Fruit fly (Drosophila melanogaster) whole organism, embryonic: Measurements from ENCODE around the gene Or83a.
A peak's percentile ranks its signal among the peaks of the same experiment; 100 is the strongest.

Experiments used
- Atf3 ChIP-seq: fragments of 200-800 bp; sonication (Bioruptor generic); optimal IDR thresholded peaks from 3 replicates; lab custom pipeline; 2016; ENCODE audit warnings: missing biosample characterization, missing genetic modification characterization
- CG10274 ChIP-seq: fragments of 200-800 bp; sonication (Bioruptor generic); optimal IDR thresholded peaks from 3 replicates; lab custom pipeline; 2017; ENCODE audit warnings: missing biosample characterization, mild to moderate bottlenecking, missing genetic modification characterization
- CG11247 ChIP-seq: fragments of 200-800 bp; sonication (Bioruptor generic); IDR thresholded peaks from 2 replicates; pipeline ENCODE4 v1.3.6; 2022; ENCODE audit warnings: missing biosample characterization, missing genetic modification characterization
- CG12104 ChIP-seq: fragments of 200-800 bp; sonication (Bioruptor generic); optimal IDR thresholded peaks from 3 replicates; lab custom pipeline; 2016; ENCODE audit warnings: missing biosample characterization, missing genetic modification characterization
- CG12155 ChIP-seq: fragments of 200-800 bp; sonication (Bioruptor generic); optimal IDR thresholded peaks from 3 replicates; lab custom pipeline; 2016; ENCODE audit warnings: missing biosample characterization, missing genetic modification characterization
- CG12659 ChIP-seq: fragments of 200-800 bp; sonication (Bioruptor generic); optimal IDR thresholded peaks from 3 replicates; lab custom pipeline; 2017; ENCODE audit warnings: mild to moderate bottlenecking, missing biosample characterization, missing genetic modification reagents, missing genetic modification characterization
- CG13424 ChIP-seq: fragments of 200-800 bp; sonication (Bioruptor generic); optimal IDR thresholded peaks from 2 replicates; lab custom pipeline; 2019; ENCODE audit warnings: missing biosample characterization, mild to moderate bottlenecking, missing genetic modification characterization, moderate library complexity
- CG14860 ChIP-seq: fragments of 200-800 bp; sonication (Bioruptor generic); IDR thresholded peaks from 3 replicates; pipeline ENCODE4 v1.3.6; 2022; ENCODE audit warnings: missing biosample characterization, missing genetic modification characterization; ENCODE audit not compliant: partially characterized antibody
- CG15269 ChIP-seq: fragments of 200-800 bp; sonication (Bioruptor generic); optimal IDR thresholded peaks from 2 replicates; lab custom pipeline; 2018; ENCODE audit warnings: missing biosample characterization, mild to moderate bottlenecking, missing genetic modification characterization, moderate library complexity
- CG18262 ChIP-seq: fragments of 200-800 bp; optimal IDR thresholded peaks from 3 replicates; lab custom pipeline; 2019; ENCODE audit warnings: missing biosample characterization, mild to moderate bottlenecking, missing genetic modification characterization, moderate library complexity
- CG18619 ChIP-seq: fragments of 200-800 bp; sonication (Bioruptor generic); optimal IDR thresholded peaks from 3 replicates; lab custom pipeline; 2017; ENCODE audit warnings: missing biosample characterization, mild to moderate bottlenecking, missing genetic modification characterization
- CG42726 ChIP-seq: fragments of 200-800 bp; sonication (Bioruptor generic); IDR thresholded peaks from 2 replicates; pipeline ENCODE4 v1.3.6; 2022; ENCODE audit warnings: missing biosample characterization, missing genetic modification characterization; ENCODE audit not compliant: partially characterized antibody
- CG4404 ChIP-seq: fragments of 200-800 bp; sonication (Bioruptor generic); IDR thresholded peaks from 2 replicates; pipeline ENCODE4 v1.3.6; 2022; ENCODE audit warnings: missing biosample characterization, missing genetic modification characterization
- CG6654 ChIP-seq: fragments of 200-800 bp; sonication (Bioruptor generic); optimal IDR thresholded peaks from 2 replicates; lab custom pipeline; 2017; ENCODE audit warnings: missing biosample characterization, mild to moderate bottlenecking, missing genetic modification characterization
- CG6791 ChIP-seq: fragments of 200-800 bp; sonication (Bioruptor generic); IDR thresholded peaks from 3 replicates; pipeline ENCODE4 v1.3.6; 2022; ENCODE audit warnings: missing biosample characterization, missing genetic modification characterization; ENCODE audit not compliant: partially characterized antibody
- CG7963 ChIP-seq: fragments of 200-800 bp; sonication (Bioruptor generic); IDR thresholded peaks from 3 replicates; pipeline ENCODE4 v1.3.6; 2022; ENCODE audit warnings: missing biosample characterization, missing genetic modification characterization; ENCODE audit not compliant: partially characterized antibody
- CG9609 ChIP-seq: fragments of 200-800 bp; sonication (Bioruptor generic); optimal IDR thresholded peaks from 3 replicates; lab custom pipeline; 2016; ENCODE audit warnings: missing biosample characterization, missing genetic modification characterization
- CG9817 ChIP-seq: fragments of 200-800 bp; sonication (Bioruptor generic); optimal IDR thresholded peaks from 2 replicates; lab custom pipeline; 2018; ENCODE audit warnings: missing biosample characterization, mild to moderate bottlenecking, missing genetic modification characterization, moderate library complexity
- CHES-1-like ChIP-seq: fragments of 200-800 bp; sonication (Bioruptor generic); optimal IDR thresholded peaks from 2 replicates; lab custom pipeline; 2016; ENCODE audit warnings: missing biosample characterization, missing genetic modification characterization
- Doc2 ChIP-seq: fragments of 200-800 bp; sonication (Bioruptor generic); IDR thresholded peaks from 2 replicates; pipeline ENCODE4 v1.3.6; 2022; ENCODE audit warnings: missing biosample characterization, missing genetic modification characterization
- Dp ChIP-seq: fragments of 200-800 bp; sonication (Bioruptor generic); optimal IDR thresholded peaks from 2 replicates; lab custom pipeline; 2018; ENCODE audit warnings: missing biosample characterization, mild to moderate bottlenecking, missing genetic modification characterization, moderate library complexity
- E2f1 ChIP-seq: fragments of 200-800 bp; sonication (Bioruptor generic); IDR thresholded peaks from 2 replicates; pipeline ENCODE4 v1.3.6; 2022; ENCODE audit warnings: missing biosample characterization, missing genetic modification characterization
- HLH4C ChIP-seq: fragments of 200-800 bp; sonication (Bioruptor generic); IDR thresholded peaks from 3 replicates; pipeline ENCODE4 v1.3.6; 2022; ENCODE audit warnings: missing biosample characterization, missing genetic modification characterization; ENCODE audit not compliant: partially characterized antibody
- Hmr ChIP-seq: fragments of 200-800 bp; sonication (Bioruptor generic); optimal IDR thresholded peaks from 3 replicates; lab custom pipeline; 2017; ENCODE audit warnings: mild to moderate bottlenecking, missing biosample characterization, missing genetic modification reagents, missing genetic modification characterization
- Hr78 ChIP-seq, 2 experiments: fragments of 200-800 bp in 1 of 2; fragments of >200 bp in 1 of 2; sonication (Bioruptor generic) in 1 of 2; optimal IDR thresholded peaks; 2 replicates each; lab custom pipeline; 2017 to 2019; ENCODE audit warnings: missing biosample characterization in 2 of 2, missing genetic modification characterization in 2 of 2, mild to moderate bottlenecking in 1 of 2, moderate library complexity in 1 of 2
- Max ChIP-seq: fragments of 200-800 bp; sonication (Bioruptor generic); optimal IDR thresholded peaks from 2 replicates; lab custom pipeline; 2016; ENCODE audit warnings: missing biosample characterization, mild to moderate bottlenecking, missing genetic modification characterization
- NfI ChIP-seq: fragments of 200-800 bp; sonication (Bioruptor generic); optimal IDR thresholded peaks from 3 replicates; lab custom pipeline; 2018; ENCODE audit warnings: missing biosample characterization, mild to moderate bottlenecking, missing genetic modification characterization, moderate library complexity
- PHDP ChIP-seq: fragments of 200-800 bp; sonication (Bioruptor generic); optimal IDR thresholded peaks from 3 replicates; lab custom pipeline; 2018; ENCODE audit warnings: missing biosample characterization, mild to moderate bottlenecking, missing genetic modification characterization, moderate library complexity
- Pdp1 ChIP-seq, 2 experiments: fragments of 200-800 bp; sonication (Bioruptor generic); optimal IDR thresholded peaks; 3 replicates each; lab custom pipeline; 2016; ENCODE audit warnings: missing biosample characterization in 2 of 2, missing genetic modification characterization in 2 of 2, mild to moderate bottlenecking in 1 of 2, moderate library complexity in 1 of 2
- Spps ChIP-seq: fragments of 200-800 bp; sonication (Bioruptor generic); optimal IDR thresholded peaks from 2 replicates; lab custom pipeline; 2018; ENCODE audit warnings: missing biosample characterization, mild to moderate bottlenecking, missing genetic modification characterization
- amos ChIP-seq: fragments of 200-800 bp; sonication (Bioruptor generic); IDR thresholded peaks from 2 replicates; pipeline ENCODE4 v1.3.6; 2022; ENCODE audit warnings: missing biosample characterization, missing genetic modification characterization; ENCODE audit not compliant: partially characterized antibody
- bigmax ChIP-seq: fragments of 200-800 bp; sonication (Bioruptor generic); optimal IDR thresholded peaks from 2 replicates; lab custom pipeline; 2018; ENCODE audit warnings: missing biosample characterization, mild to moderate bottlenecking, missing genetic modification characterization
- cas ChIP-seq: fragments of 200-800 bp; sonication (Bioruptor generic); IDR thresholded peaks from 2 replicates; pipeline ENCODE4 v1.3.6; 2022; ENCODE audit warnings: missing biosample characterization, missing genetic modification characterization
- caup ChIP-seq: fragments of 200-800 bp; sonication (Bioruptor generic); optimal IDR thresholded peaks from 3 replicates; lab custom pipeline; 2017; ENCODE audit warnings: missing biosample characterization, mild to moderate bottlenecking, missing genetic modification characterization, moderate library complexity; ENCODE audit not compliant: severe bottlenecking
- crc ChIP-seq: fragments of 200-800 bp; sonication (Bioruptor generic); optimal IDR thresholded peaks from 2 replicates; lab custom pipeline; 2016; ENCODE audit warnings: missing biosample characterization, missing genetic modification characterization
- cwo ChIP-seq: fragments of 200-800 bp; sonication (Bioruptor generic); optimal IDR thresholded peaks from 3 replicates; lab custom pipeline; 2017; ENCODE audit warnings: missing biosample characterization, missing genetic modification characterization, mild to moderate bottlenecking, moderate library complexity, missing genetic modification reagents
- fd64A ChIP-seq: fragments of 200-800 bp; sonication (Bioruptor generic); optimal IDR thresholded peaks from 3 replicates; lab custom pipeline; 2018; ENCODE audit warnings: missing biosample characterization, mild to moderate bottlenecking, missing genetic modification characterization
- hb ChIP-seq: fragments of 200-800 bp; sonication (Bioruptor generic); IDR thresholded peaks from 3 replicates; pipeline ENCODE4 v1.3.6; 2022; ENCODE audit warnings: missing biosample characterization, missing genetic modification characterization; ENCODE audit not compliant: partially characterized antibody
- knrl ChIP-seq: fragments of 200-800 bp; sonication (Bioruptor generic); IDR thresholded peaks from 3 replicates; pipeline ENCODE4 v1.3.6; 2022; ENCODE audit warnings: missing biosample characterization, missing genetic modification characterization; ENCODE audit not compliant: partially characterized antibody
- luna ChIP-seq: fragments of 200-800 bp; sonication (Bioruptor generic); optimal IDR thresholded peaks from 2 replicates; lab custom pipeline; 2016; ENCODE audit warnings: missing biosample characterization, missing genetic modification characterization
- onecut ChIP-seq: fragments of 200-800 bp; sonication (Bioruptor generic); IDR thresholded peaks from 2 replicates; pipeline ENCODE4 v1.3.6; 2022; ENCODE audit warnings: missing biosample characterization, missing genetic modification characterization
- otp ChIP-seq: fragments of 200-800 bp; sonication (Bioruptor generic); IDR thresholded peaks from 3 replicates; pipeline ENCODE4, ENCODE4 v1.3.6; 2022; ENCODE audit warnings: missing biosample characterization, missing genetic modification characterization
- seq ChIP-seq: fragments of 200-800 bp; sonication (Bioruptor generic); IDR thresholded peaks from 2 replicates; pipeline ENCODE4 v1.3.6; 2022; ENCODE audit warnings: missing biosample characterization, missing genetic modification characterization
- sna ChIP-seq: fragments of 200-800 bp; sonication (Bioruptor generic); IDR thresholded peaks from 2 replicates; pipeline ENCODE4 v1.3.6; 2022; ENCODE audit warnings: missing biosample characterization, missing genetic modification characterization; ENCODE audit not compliant: partially characterized antibody
- ttk ChIP-seq: fragments of 200-800 bp; sonication (Bioruptor generic); IDR thresholded peaks from 2 replicates; pipeline ENCODE4 v2.1.2; 2022; ENCODE audit warnings: missing biosample characterization, missing genetic modification characterization
- wdn ChIP-seq: fragments of 200-800 bp; sonication (Bioruptor generic); IDR thresholded peaks from 2 replicates; pipeline ENCODE4 v1.3.6; 2022; ENCODE audit warnings: missing biosample characterization, missing genetic modification characterization
- yki ChIP-seq: fragments of >200 bp; optimal IDR thresholded peaks from 3 replicates; lab custom pipeline; 2018
- zf30C ChIP-seq: fragments of 200-800 bp; sonication (Bioruptor generic); optimal IDR thresholded peaks from 3 replicates; lab custom pipeline; 2018; ENCODE audit warnings: missing biosample characterization, mild to moderate bottlenecking, missing genetic modification characterization
- zfh1 ChIP-seq: fragments of 200-800 bp; sonication (Bioruptor generic); IDR thresholded peaks from 3 replicates; pipeline ENCODE4 v1.3.6; 2022; ENCODE audit warnings: missing biosample characterization, missing genetic modification characterization

Gene Or83a

DNA sequence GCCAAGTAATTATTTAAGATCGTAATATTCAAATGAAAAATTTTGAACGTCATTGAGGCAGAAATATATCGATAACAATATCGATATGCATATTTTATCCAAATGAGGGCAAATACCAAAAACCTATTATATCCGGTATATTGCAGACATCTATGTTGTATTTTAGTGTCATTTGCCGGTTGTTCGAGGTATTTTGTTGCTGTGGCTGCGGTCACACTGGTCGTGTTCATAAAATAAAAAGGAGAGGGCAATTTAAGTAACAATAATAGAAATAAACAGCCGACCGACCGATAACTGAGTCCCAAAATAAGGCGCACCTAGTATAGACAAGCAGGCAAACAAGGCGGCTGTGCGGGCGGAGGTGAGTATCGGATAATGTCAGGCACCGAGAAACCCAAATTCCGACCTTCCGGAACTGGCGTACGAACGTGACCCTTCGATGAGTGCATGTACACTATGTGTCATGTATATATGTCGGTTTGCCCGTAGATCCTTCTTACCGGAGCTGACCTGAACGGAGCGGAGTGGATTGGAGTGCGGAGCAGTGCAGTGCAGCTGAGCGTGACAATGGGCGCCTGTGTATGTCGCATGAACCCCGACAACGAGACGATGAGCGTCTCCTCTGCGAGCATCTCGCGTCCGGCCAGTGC, 5.1 kb downstream of the Or83a start, which contains the start of gene CG1172 (continued):
- peak; percentile 74 for TF ChIP-seq CG6791 (GFP tag; lab: Robert Waterston, UW)
- no peak for TF ChIP-seq Atf3 (GFP tag; lab: Kevin White, UChicago)
- TF ChIP-seq E2f1 (GFP tag; lab: Robert Waterston, UW), result no peak
- TF ChIP-seq CG18619, result no peak
- TF ChIP-seq wdn (GFP tag; lab: Robert Waterston, UW), result no peak
- TF ChIP-seq sna (GFP tag; lab: Robert Waterston, UW), result peak; percentile 76
- TF ChIP-seq ttk (GFP tag; lab: Robert Waterston, UW), result no peak
- TF ChIP-seq luna (GFP tag; lab: Kevin White, UChicago), result no peak
- TF ChIP-seq CG12104 (GFP tag; lab: Kevin White, UChicago), result no peak
- no peak for TF ChIP-seq CG13424 (tag; lab: Kevin White, UChicago)
- no peak for TF ChIP-seq CG9817 (tag; lab: Kevin White, UChicago)
- TF ChIP-seq CG18262, result no peak
- TF ChIP-seq NfI (GFP tag; lab: Kevin White, UChicago), result peak; percentile 17
- TF ChIP-seq bigmax, result no peak
- peak; percentile 1 for TF ChIP-seq CG15269
- no peak for TF ChIP-seq CG12155 (GFP tag; lab: Kevin White, UChicago)
- no peak for TF ChIP-seq CG4404 (GFP tag; lab: Robert Waterston, UW)
- TF ChIP-seq fd64A (GFP tag; lab: Kevin White, UChicago), result no peak
- TF ChIP-seq crc, result no peak
- peak; percentile 32 for TF ChIP-seq caup (GFP tag; lab: Kevin White, UChicago)
- TF ChIP-seq Spps (tag; lab: Kevin White, UChicago), result no peak
- no peak for TF ChIP-seq onecut
- peak; percentile 73 for TF ChIP-seq amos
- TF ChIP-seq CG6654 (GFP tag; lab: Kevin White, UChicago), result no peak
- TF ChIP-seq Doc2 (GFP tag; lab: Robert Waterston, UW), result no peak
- no peak; the same call in 2 of the 3 replicates for TF ChIP-seq hb (GFP tag; lab: Robert Waterston, UW)
- peak in 1 of 2 experiments; percentile 72 for TF ChIP-seq Hr78 (GFP tag; optimal IDR thresholded peaks at IDR 0.05; lab: Kevin White, UChicago)
- TF ChIP-seq CG10274 (GFP tag; lab: Kevin White, UChicago), result no peak
- TF ChIP-seq zf30C (GFP tag; lab: Kevin White, UChicago), result no peak
- TF ChIP-seq CG42726 (GFP tag; lab: Robert Waterston, UW), result no peak
- TF ChIP-seq CG11247 (GFP tag; lab: Robert Waterston, UW), result no peak
- TF ChIP-seq CHES-1-like (GFP tag; lab: Kevin White, UChicago), result peak; percentile 18
- peak; percentile 28; the same call in 1 of the 3 replicates for TF ChIP-seq CG14860
- TF ChIP-seq Max (GFP tag; lab: Kevin White, UChicago), result no peak
- TF ChIP-seq knrl, result peak; percentile 71
- TF ChIP-seq Hmr (GFP tag; lab: Kevin White, UChicago), result peak; percentile 72
- peak; percentile 76 for TF ChIP-seq CG12659 (GFP tag; lab: Kevin White, UChicago)
- no peak for TF ChIP-seq cas
- TF ChIP-seq Dp (GFP tag; lab: Kevin White, UChicago), result peak; percentile 81
- peak; percentile 50; the same call in 1 of the 3 replicates for TF ChIP-seq CG7963 (GFP tag; lab: Robert Waterston, UW)
- peak; percentile 69 for TF ChIP-seq HLH4C (GFP tag; lab: Robert Waterston, UW)
- TF ChIP-seq zfh1 (GFP tag; lab: Robert Waterston, UW), result no peak
- TF ChIP-seq seq (GFP tag; lab: Robert Waterston, UW), result no peak
- TF ChIP-seq CG9609, result no peak
- peak; percentile 61 for TF ChIP-seq PHDP (tag; lab: Kevin White, UChicago)
- TF ChIP-seq yki, result no peak
- no peak for TF ChIP-seq otp (GFP tag; lab: Robert Waterston, UW)
- no peak for TF ChIP-seq cwo
- TF ChIP-seq Pdp1 (GFP tag; optimal IDR thresholded peaks at IDR 0.05; lab: Kevin White, UChicago), result peak in 1 of 2 experiments; percentile 42
